Fruit fly (Drosophila melanogaster) whole organism, adult: ENCODE data around the gene CG3198.

Experiments
- CG11617 ChIP-seq: fragments of 200-800 bp; sonication (Bioruptor generic); optimal IDR thresholded peaks from 2 replicates; lab custom pipeline; 2017; ENCODE audit warnings: mild to moderate bottlenecking, missing biosample characterization, missing genetic modification reagents, missing genetic modification characterization
- CG14711 ChIP-seq: fragments of 200-800 bp; sonication (Bioruptor generic); optimal IDR thresholded peaks from 2 replicates; lab custom pipeline; 2018; ENCODE audit warnings: missing biosample characterization, mild to moderate bottlenecking, missing genetic modification characterization, moderate library complexity
- CG1620 ChIP-seq: fragments of 200-800 bp; sonication (Bioruptor generic); optimal IDR thresholded peaks from 2 replicates; lab custom pipeline; 2016; ENCODE audit warnings: missing biosample characterization, missing genetic modification characterization
- CG33017 ChIP-seq: fragments of 200-800 bp; sonication (Bioruptor generic); optimal IDR thresholded peaks from 2 replicates; lab custom pipeline; 2018; ENCODE audit warnings: missing biosample characterization, mild to moderate bottlenecking, missing genetic modification characterization, moderate library complexity
- CG7045 ChIP-seq: fragments of 200-800 bp; sonication (Bioruptor generic); optimal IDR thresholded peaks from 2 replicates; lab custom pipeline; 2017; ENCODE audit warnings: missing biosample characterization, mild to moderate bottlenecking, missing genetic modification characterization
- Hr96 ChIP-seq: fragments of 200-800 bp; sonication (Bioruptor generic); optimal IDR thresholded peaks from 2 replicates; lab custom pipeline; 2016; ENCODE audit warnings: missing biosample characterization, missing genetic modification characterization
- Mnt ChIP-seq: fragments of 200-800 bp; sonication (Bioruptor generic); optimal IDR thresholded peaks from 2 replicates; lab custom pipeline; 2016; ENCODE audit warnings: missing biosample characterization, mild to moderate bottlenecking, missing genetic modification characterization
- cnc ChIP-seq, 2 experiments: fragments of >200 bp; optimal IDR thresholded peaks; 2 replicates each; lab custom pipeline; 2017
- kay ChIP-seq: fragments of 200-800 bp; sonication (Bioruptor generic); peaks from one replicate; lab custom pipeline; 2016; ENCODE audit warnings: missing biosample characterization, missing genetic modification characterization, borderline replicate concordance
- pad ChIP-seq: fragments of 200-800 bp; sonication (Bioruptor generic); optimal IDR thresholded peaks from 3 replicates; lab custom pipeline; 2017; ENCODE audit warnings: missing biosample characterization, missing genetic modification characterization, mild to moderate bottlenecking, moderate library complexity, missing genetic modification reagents
- tj ChIP-seq: fragments of 200-800 bp; sonication (Bioruptor generic); optimal IDR thresholded peaks from 3 replicates; lab custom pipeline; 2017; ENCODE audit warnings: missing biosample characterization, mild to moderate bottlenecking, missing genetic modification characterization, moderate library complexity
- toe ChIP-seq: fragments of 200-800 bp; sonication (Bioruptor generic); optimal IDR thresholded peaks from 2 replicates; lab custom pipeline; 2016; ENCODE audit warnings: missing biosample characterization, missing genetic modification characterization

DNA sequence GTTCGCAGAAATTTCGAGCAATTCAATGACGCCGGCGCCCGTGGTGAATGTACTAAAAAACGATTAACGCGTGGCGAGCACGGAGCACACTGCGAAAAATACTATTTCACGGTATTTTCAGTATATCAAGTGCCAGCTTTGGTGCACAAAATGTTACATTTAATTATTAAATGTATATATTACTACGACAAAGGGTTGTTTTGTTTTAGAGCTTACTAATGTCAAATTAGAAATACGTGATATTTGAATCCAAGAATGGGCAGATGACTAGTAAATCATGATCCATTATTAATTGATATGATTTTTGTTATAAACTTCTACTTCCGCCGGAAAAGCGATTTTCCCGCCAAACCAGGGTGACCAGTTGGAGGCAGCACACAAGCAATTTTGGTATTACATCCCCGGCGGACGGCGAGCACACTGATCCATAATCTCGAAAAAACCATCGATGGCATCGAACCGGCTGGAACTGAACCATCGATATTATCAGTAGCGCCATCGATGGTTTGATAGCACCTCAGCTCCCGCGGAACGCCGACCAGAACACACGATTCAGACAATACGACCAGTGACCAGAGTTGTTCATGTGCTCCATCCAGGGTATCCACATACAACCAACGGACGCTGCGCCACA is 19.5 kb downstream of the CG3198 start, which contains the start of the genes CG3226 and Cdc7:
- TF ChIP-seq kay (GFP tag; lab: Kevin White, UChicago) = no peak
- TF ChIP-seq pad (GFP tag; lab: Kevin White, UChicago) = peak; percentile 74
- TF ChIP-seq CG1620 = peak; percentile 82
- peak; percentile 66 for TF ChIP-seq tj (GFP tag; lab: Kevin White, UChicago)
- no peak for TF ChIP-seq cnc (optimal IDR thresholded peaks at IDR 0.05; lab: Kevin White, UChicago)
- TF ChIP-seq toe (GFP tag; lab: Kevin White, UChicago) = peak; percentile 36
- TF ChIP-seq CG14711 (tag; lab: Kevin White, UChicago) = peak; percentile 83
- TF ChIP-seq CG7045 (GFP tag; lab: Kevin White, UChicago) = no peak
- TF ChIP-seq CG11617 (GFP tag; lab: Kevin White, UChicago) = peak; percentile 88
- peak; percentile 79 for TF ChIP-seq Mnt (GFP tag; lab: Kevin White, UChicago)
- no peak for TF ChIP-seq Hr96 (GFP tag; lab: Kevin White, UChicago)
- TF ChIP-seq CG33017 (tag; lab: Kevin White, UChicago) = peak; percentile 3
